Worm (Caenorhabditis elegans): ENCODE data around the gene Y49G5A.1.
A peak's percentile ranks its signal among the peaks of the same experiment; 100 is the strongest.

Gene Y49G5A.1

ce11 chrV:5329677-5330266 is 42.6 kb upstream of the Y49G5A.1 start (continued):
- TF ChIP-seq lin-35 (GFP tag; optimal IDR thresholded peaks at IDR 0.05), result peak in 1 of 2 experiments; percentile 6
- TF ChIP-seq nhr-77 (tag; optimal IDR thresholded peaks at IDR 0.05), result peak; percentile 45
- no peak for TF ChIP-seq nhr-76 (tag; optimal IDR thresholded peaks at IDR 0.05)
- TF ChIP-seq nhr-71 (tag; optimal IDR thresholded peaks at IDR 0.05), result peak; percentile 51
- TF ChIP-seq grh-1 (GFP tag; IDR thresholded peaks at IDR 0.05), result no peak
- TF ChIP-seq unc-30 (tag; optimal IDR thresholded peaks at IDR 0.05), result no peak
- TF ChIP-seq skn-1 (tag; optimal IDR thresholded peaks at IDR 0.05), result no peak
- no peak for TF ChIP-seq unc-130 (tag; optimal IDR thresholded peaks at IDR 0.05)
- TF ChIP-seq ets-5 (GFP tag; IDR thresholded peaks at IDR 0.05), result no peak
- no peak for TF ChIP-seq nhr-12 (tag; optimal IDR thresholded peaks at IDR 0.05)
- TF ChIP-seq lsy-2 (tag; optimal IDR thresholded peaks at IDR 0.05), result peak in 1 of 2 experiments; percentile 39
- TF ChIP-seq ces-1 (GFP tag; optimal IDR thresholded peaks at IDR 0.05), result no peak
- no peak for TF ChIP-seq C34B4.2 (tag; optimal IDR thresholded peaks at IDR 0.05)
- peak in 2 of 6 experiments; percentile 17 to 49 for TF ChIP-seq elt-3 (tag; optimal IDR thresholded peaks at IDR 0.05)
- peak; percentile 50 for TF ChIP-seq snu-23 (GFP tag; optimal IDR thresholded peaks at IDR 0.05)
- peak in 2 of 3 experiments; percentile 8 to 18 for TF ChIP-seq dpl-1 (GFP tag; optimal IDR thresholded peaks at IDR 0.05)
- TF ChIP-seq dsc-1 (tag; optimal IDR thresholded peaks at IDR 0.05), result peak; percentile 25
- TF ChIP-seq zag-1 (tag; optimal IDR thresholded peaks at IDR 0.05), result no peak
- no peak for TF ChIP-seq fkh-8 (tag; optimal IDR thresholded peaks at IDR 0.05)
- no peak for TF ChIP-seq tlp-1 (tag; optimal IDR thresholded peaks at IDR 0.05)
- TF ChIP-seq tbx-2 (tag; optimal IDR thresholded peaks at IDR 0.05), result no peak
- no peak for TF ChIP-seq mdl-1 (tag; optimal IDR thresholded peaks at IDR 0.05)
- no peak for TF ChIP-seq fkh-10 (GFP tag; optimal IDR thresholded peaks at IDR 0.05)
- no peak for TF ChIP-seq aha-1 (tag; optimal IDR thresholded peaks at IDR 0.05)
- no peak for TF ChIP-seq swsn-7 (tag; optimal IDR thresholded peaks at IDR 0.05)
- peak; percentile 93 for TF ChIP-seq blmp-1 (tag; optimal IDR thresholded peaks at IDR 0.05)
- TF ChIP-seq ztf-4 (tag; optimal IDR thresholded peaks at IDR 0.05), result no peak
- TF ChIP-seq egl-13 (tag; optimal IDR thresholded peaks at IDR 0.05), result no peak
- no peak for TF ChIP-seq lin-13 (GFP tag; optimal IDR thresholded peaks at IDR 0.05)
- no peak for TF ChIP-seq alr-1 (tag; optimal IDR thresholded peaks at IDR 0.05; ENCODE audit: borderline replicate concordance)
- TF ChIP-seq jun-1 (tag; optimal IDR thresholded peaks at IDR 0.05), result no peak
- TF ChIP-seq mep-1 (tag; optimal IDR thresholded peaks at IDR 0.05), result peak; percentile 59
- TF ChIP-seq nhr-85 (tag), result peak; percentile 66
- TF ChIP-seq nhr-11 (tag; optimal IDR thresholded peaks at IDR 0.05), result no peak
- no peak for TF ChIP-seq ceh-8 (GFP tag; optimal IDR thresholded peaks at IDR 0.05)
- TF ChIP-seq lin-15B (tag; optimal IDR thresholded peaks at IDR 0.05), result no peak
- TF ChIP-seq ceh-88 (GFP tag; IDR thresholded peaks at IDR 0.05), result no peak

- TF ChIP-seq snu-23 (GFP tag; optimal IDR thresholded peaks at IDR 0.05), result no peak
- TF ChIP-seq elt-3 (tag; optimal IDR thresholded peaks at IDR 0.05), result no peak
- no peak for TF ChIP-seq sox-4 (tag; optimal IDR thresholded peaks at IDR 0.05)
- no peak for TF ChIP-seq zag-1 (tag; optimal IDR thresholded peaks at IDR 0.05)
- no peak for TF ChIP-seq C16A3.4 (tag; optimal IDR thresholded peaks at IDR 0.05)
- TF ChIP-seq rnt-1 (tag; optimal IDR thresholded peaks at IDR 0.05), result no peak
- TF ChIP-seq F16B12.6 (tag; optimal IDR thresholded peaks at IDR 0.05), result no peak
- TF ChIP-seq Y116A8C.19 (tag; optimal IDR thresholded peaks at IDR 0.05; ENCODE audit: borderline replicate concordance), result no peak
- TF ChIP-seq aha-1 (tag; optimal IDR thresholded peaks at IDR 0.05), result no peak
- no peak for TF ChIP-seq isw-1 (GFP tag; IDR thresholded peaks at IDR 0.05)
- TF ChIP-seq efl-3 (GFP tag; optimal IDR thresholded peaks at IDR 0.05), result no peak
- no peak for TF ChIP-seq C34B4.2 (tag; optimal IDR thresholded peaks at IDR 0.05)
- TF ChIP-seq ceh-63 (GFP tag; optimal IDR thresholded peaks at IDR 0.05), result no peak
Measured at ce11 chrV:5328314-5328713, 41.1 kb upstream of the Y49G5A.1 start, which contains the start of gene C10G8.8. C10G8.8 (minus strand) TSS chrV:5328414.

Measured in whole organism, L1 larva.